Worm (Caenorhabditis elegans): ENCODE measurements around the gene eef-1B.2.

The eef-1B.2 gene

ce11 chrIV:15016984-15017383, 20.1 kb upstream of the eef-1B.2 start (continued):
- TF ChIP-seq nhr-71 (tag; optimal IDR thresholded peaks at IDR 0.05) (peak; percentile 42), nhr-76 (tag; optimal IDR thresholded peaks at IDR 0.05) (no peak), grh-1 (GFP tag; IDR thresholded peaks at IDR 0.05) (no peak), F16B12.6 (tag; optimal IDR thresholded peaks at IDR 0.05) (no peak), C04F5.9 (tag; optimal IDR thresholded peaks at IDR 0.05) (no peak), sox-4 (tag; optimal IDR thresholded peaks at IDR 0.05) (no peak), ztf-4 (tag; optimal IDR thresholded peaks at IDR 0.05) (no peak), lin-39 (tag; optimal IDR thresholded peaks at IDR 0.05) (no peak), nhr-84 (tag; optimal IDR thresholded peaks at IDR 0.05) (no peak), Y116A8C.19 (tag; optimal IDR thresholded peaks at IDR 0.05; ENCODE audit: borderline replicate concordance) (no peak), aha-1 (tag; optimal IDR thresholded peaks at IDR 0.05) (no peak), zip-4 (GFP tag; optimal IDR thresholded peaks at IDR 0.05) (no peak), lin-35 (GFP tag; optimal IDR thresholded peaks at IDR 0.05) (no peak), nhr-20 (tag; optimal IDR thresholded peaks at IDR 0.05) (no peak), rnt-1 (tag; optimal IDR thresholded peaks at IDR 0.05) (no peak), egl-27 (tag; optimal IDR thresholded peaks at IDR 0.05) (no peak), jun-1 (tag; optimal IDR thresholded peaks at IDR 0.05) (no peak), unc-86 (tag; optimal IDR thresholded peaks at IDR 0.05) (no peak), swsn-7 (tag; optimal IDR thresholded peaks at IDR 0.05) (no peak), ama-1 (optimal IDR thresholded peaks at IDR 0.05) (no peak), lin-15B (tag; optimal IDR thresholded peaks at IDR 0.05) (no peak), ets-5 (GFP tag; IDR thresholded peaks at IDR 0.05) (no peak), mef-2 (tag; optimal IDR thresholded peaks at IDR 0.05) (no peak), pax-3 (tag; optimal IDR thresholded peaks at IDR 0.05) (no peak), nhr-12 (tag; optimal IDR thresholded peaks at IDR 0.05) (no peak), pag-3 (tag; optimal IDR thresholded peaks at IDR 0.05; ENCODE audit: borderline replicate concordance, insufficient read depth) (no peak), mep-1 (tag; optimal IDR thresholded peaks at IDR 0.05) (peak; percentile 15), fkh-8 (tag; optimal IDR thresholded peaks at IDR 0.05) (no peak), lsy-2 (tag; optimal IDR thresholded peaks at IDR 0.05) (peak in 1 of 2 experiments; percentile 19), snpc-4 (tag; optimal IDR thresholded peaks at IDR 0.05) (no peak), C34B4.2 (tag; optimal IDR thresholded peaks at IDR 0.05) (no peak)

ce11 chrIV:15020958-15021357, 16.2 kb upstream of the eef-1B.2 start:
- TF ChIP-seq snu-23 (GFP tag; optimal IDR thresholded peaks at IDR 0.05) (peak; percentile 10), lin-35 (GFP tag; optimal IDR thresholded peaks at IDR 0.05) (peak in 1 of 2 experiments; percentile 34), pax-3 (tag; optimal IDR thresholded peaks at IDR 0.05) (peak; percentile 3), nhr-12 (tag; optimal IDR thresholded peaks at IDR 0.05) (no peak), efl-1 (optimal IDR thresholded peaks at IDR 0.05) (peak; percentile 12 to 34), efl-1 (GFP tag; optimal IDR thresholded peaks at IDR 0.05 in 1 of 2) (peak in 1 of 2 experiments; percentile 19), nhr-71 (tag; optimal IDR thresholded peaks at IDR 0.05) (peak; percentile 44), unc-86 (tag; optimal IDR thresholded peaks at IDR 0.05) (peak; percentile 22), fkh-8 (tag; optimal IDR thresholded peaks at IDR 0.05) (peak; percentile 75), lsy-2 (tag; optimal IDR thresholded peaks at IDR 0.05) (peak in 1 of 2 experiments; percentile 56), nhr-47 (tag; optimal IDR thresholded peaks at IDR 0.05) (peak; percentile 29), ces-1 (GFP tag; optimal IDR thresholded peaks at IDR 0.05) (no peak), nhr-11 (tag; optimal IDR thresholded peaks at IDR 0.05) (no peak), fkh-10 (GFP tag; optimal IDR thresholded peaks at IDR 0.05) (peak; percentile 67), tbx-2 (tag; optimal IDR thresholded peaks at IDR 0.05) (peak; percentile 34), zip-4 (GFP tag; optimal IDR thresholded peaks at IDR 0.05) (no peak), ceh-82 (tag; optimal IDR thresholded peaks at IDR 0.05) (peak in 1 of 3 experiments; percentile 66), egl-13 (tag; optimal IDR thresholded peaks at IDR 0.05) (peak; percentile 45), unc-62 (GFP tag; optimal IDR thresholded peaks at IDR 0.05) (no peak), lin-14 (GFP tag; optimal IDR thresholded peaks at IDR 0.05) (peak; percentile 79), swsn-7 (tag; optimal IDR thresholded peaks at IDR 0.05) (peak; percentile 53), dpl-1 (GFP tag; optimal IDR thresholded peaks at IDR 0.05) (peak in 1 of 3 experiments; percentile 33), C16A3.4 (tag; optimal IDR thresholded peaks at IDR 0.05) (no peak)

Measured in whole organism, L1 larva.